Worm (Caenorhabditis elegans) whole organism, L1 larva: ENCODE data around the gene brf-1.

ENCODE experiments used
- elt-2 ChIP-seq: sonication (generic microtip); optimal IDR thresholded peaks from 2 replicates; lab custom pipeline; 2016; ENCODE audit warnings: missing genetic modification characterization, mild to moderate bottlenecking, inconsistent platforms, missing compliant biosample characterization, missing genetic modification reagents
- fkh-10 ChIP-seq: sonication (generic microtip); optimal IDR thresholded peaks from 2 replicates; lab custom pipeline; 2017; ENCODE audit warnings: missing biosample characterization, missing genetic modification reagents, missing genetic modification characterization
- lin-35 ChIP-seq, 2 experiments: fragments of 150-350 bp; optimal IDR thresholded peaks; 2 replicates each; lab custom pipeline; 2014; ENCODE audit warnings: missing biosample characterization in 2 of 2, missing genetic modification characterization in 2 of 2, missing genetic modification reagents in 2 of 2
- lin-39 ChIP-seq: fragments of 150-350 bp; optimal IDR thresholded peaks from 2 replicates; lab custom pipeline; 2014; ENCODE audit warnings: missing biosample characterization, missing genetic modification reagents, missing genetic modification characterization
- lsy-2 ChIP-seq, 2 experiments: fragments of 150-350 bp; optimal IDR thresholded peaks; 2 replicates each; lab custom pipeline; 2014; ENCODE audit warnings: missing biosample characterization in 2 of 2, missing genetic modification characterization in 2 of 2
- nhr-11 ChIP-seq: fragments of 150-350 bp; optimal IDR thresholded peaks from 2 replicates; lab custom pipeline; 2014; ENCODE audit warnings: missing biosample characterization, missing genetic modification characterization
- nhr-47 ChIP-seq: sonication (generic microtip); optimal IDR thresholded peaks from 2 replicates; lab custom pipeline; 2016; ENCODE audit warnings: mild to moderate bottlenecking, missing genetic modification characterization, moderate library complexity, missing compliant biosample characterization
- nhr-71 ChIP-seq: sonication (generic microtip); optimal IDR thresholded peaks from 2 replicates; lab custom pipeline; 2016; ENCODE audit warnings: mild to moderate bottlenecking, missing genetic modification characterization, moderate library complexity, missing compliant biosample characterization
- nhr-77 ChIP-seq: fragments of 150-350 bp; optimal IDR thresholded peaks from 2 replicates; lab custom pipeline; 2014; ENCODE audit warnings: missing biosample characterization, missing genetic modification characterization
- skn-1 ChIP-seq: fragments of 150-350 bp; optimal IDR thresholded peaks from 2 replicates; lab custom pipeline; 2014; ENCODE audit warnings: missing biosample characterization, missing genetic modification characterization
- snpc-4 ChIP-seq: fragments of 150-350 bp; optimal IDR thresholded peaks from 2 replicates; lab custom pipeline; 2014; ENCODE audit warnings: missing biosample characterization, missing genetic modification characterization
- unc-62 ChIP-seq: fragments of 150-350 bp; optimal IDR thresholded peaks from 2 replicates; lab custom pipeline; 2014; ENCODE audit warnings: missing biosample characterization, missing genetic modification reagents, missing genetic modification characterization
- unc-86 ChIP-seq: sonication (generic microtip); optimal IDR thresholded peaks from 2 replicates; lab custom pipeline; 2016; ENCODE audit warnings: missing genetic modification characterization, missing compliant biosample characterization
- xbp-1 ChIP-seq: sonication (generic microtip); optimal IDR thresholded peaks from 2 replicates; lab custom pipeline; 2016; ENCODE audit warnings: missing genetic modification characterization, missing compliant biosample characterization

ce11 chrII:7325063-7325480 is 19.4 kb downstream of the brf-1 start:
- peak; percentile 75 for TF ChIP-seq nhr-71
- no peak for TF ChIP-seq snpc-4 (tag; lab: Kevin White, UChicago)
- no peak for TF ChIP-seq lin-39 (tag; lab: Kevin White, UChicago)
- TF ChIP-seq nhr-77 (tag; lab: Kevin White, UChicago) = no peak
- TF ChIP-seq lsy-2 (tag; optimal IDR thresholded peaks at IDR 0.05; lab: Kevin White, UChicago) = no peak
- TF ChIP-seq elt-2 (tag; lab: Kevin White, UChicago) = no peak
- TF ChIP-seq fkh-10 (GFP tag; lab: Kevin White, UChicago) = peak; percentile 4
- TF ChIP-seq unc-62 (GFP tag; lab: Kevin White, UChicago) = no peak
- no peak for TF ChIP-seq lin-35 (GFP tag; optimal IDR thresholded peaks at IDR 0.05; lab: Kevin White, UChicago)
- no peak for TF ChIP-seq nhr-11 (tag; lab: Kevin White, UChicago)
- peak; percentile 59 for TF ChIP-seq nhr-47 (tag; lab: Kevin White, UChicago)
- no peak for TF ChIP-seq skn-1 (tag; lab: Kevin White, UChicago)
- TF ChIP-seq xbp-1 = peak; percentile 16
- TF ChIP-seq unc-86 (tag; lab: Kevin White, UChicago) = peak; percentile 48
